Fruit fly (Drosophila melanogaster): ENCODE results near the gene CG4045.
A peak's percentile ranks its signal among the peaks of the same experiment; 100 is the strongest.

CG4045 gene

DNA sequence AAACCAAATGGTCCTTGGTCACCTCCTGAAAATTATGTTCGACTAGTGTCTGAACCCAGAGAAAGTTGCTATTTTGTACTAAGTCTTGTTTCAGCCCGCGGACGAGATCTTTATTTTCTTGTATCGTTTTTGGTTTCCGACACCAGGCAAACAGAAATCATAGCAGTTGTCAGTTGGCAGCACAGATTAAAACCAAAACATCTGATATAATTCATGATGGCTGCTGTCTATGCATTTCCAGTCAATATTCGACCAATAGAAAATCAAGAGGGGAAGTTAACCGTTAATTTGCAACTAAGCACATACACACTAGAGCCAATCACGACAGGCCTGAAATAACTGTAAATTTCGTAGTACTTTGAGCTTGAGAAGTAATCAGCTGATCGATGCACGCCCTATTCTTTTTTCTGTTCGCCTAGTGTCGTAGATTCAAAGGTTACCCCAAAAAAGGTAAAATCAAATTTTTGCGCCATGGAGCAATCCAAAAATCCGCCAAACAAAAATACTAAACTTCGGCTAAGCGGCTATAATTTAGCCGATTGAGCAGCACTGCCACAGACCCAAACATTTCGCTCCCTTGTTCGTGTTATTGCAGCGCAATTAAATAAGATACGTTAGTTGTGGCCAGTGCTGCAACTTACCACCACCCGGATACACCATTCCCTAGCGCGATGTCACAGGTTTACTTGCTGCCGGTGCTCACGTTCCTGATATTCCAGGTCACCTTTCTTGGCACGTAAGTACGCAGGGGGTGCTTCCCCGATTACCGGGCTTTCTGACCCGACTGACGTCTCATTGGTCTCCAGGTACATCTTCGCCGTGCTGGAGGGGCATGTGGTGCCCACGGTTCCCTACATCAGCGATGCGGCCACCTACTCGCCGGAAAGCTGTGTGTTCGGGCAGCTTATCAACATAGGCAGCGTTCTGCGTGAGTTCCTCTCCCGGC lies 985 bp upstream of the CG4045 start, which contains the start of gene CG4025 (continued):
- TF ChIP-seq crol (GFP tag; IDR thresholded peaks at IDR 0.05) (0 out of 2 replicates have a peak, but pooled peaks have one; percentile 19), fd64A (GFP tag; optimal IDR thresholded peaks at IDR 0.05) (no peak), CG12769 (tag; optimal IDR thresholded peaks at IDR 0.05) (no peak), Sry-β (GFP tag; optimal IDR thresholded peaks at IDR 0.05) (peak; percentile 90), HLH4C (GFP tag; IDR thresholded peaks at IDR 0.05; ENCODE audit: partially characterized antibody) (no peak), salm (tag; optimal IDR thresholded peaks at IDR 0.05) (no peak), CG8944 (GFP tag; optimal IDR thresholded peaks at IDR 0.05) (no peak), zen2 (GFP tag; IDR thresholded peaks at IDR 0.05; ENCODE audit: partially characterized antibody) (no peak), Hr39 (optimal IDR thresholded peaks at IDR 0.05) (no peak), danr (GFP tag; IDR thresholded peaks at IDR 0.05) (no peak), ab (GFP tag; optimal IDR thresholded peaks at IDR 0.05) (no peak), emc (GFP tag; optimal IDR thresholded peaks at IDR 0.05) (no peak), oc (tag; optimal IDR thresholded peaks at IDR 0.05) (no peak), CG9727 (GFP tag; optimal IDR thresholded peaks at IDR 0.05) (no peak), CG9932 (GFP tag; IDR thresholded peaks at IDR 0.05) (no peak), Med (GFP tag) (peak; percentile 17), CG1529 (GFP tag; optimal IDR thresholded peaks at IDR 0.05) (no peak), Hr78 (GFP tag; optimal IDR thresholded peaks at IDR 0.05) (no peak), ap (GFP tag; IDR thresholded peaks at IDR 0.05) (no peak), sd (tag; optimal IDR thresholded peaks at IDR 0.05) (no peak), CG34422 (GFP tag; IDR thresholded peaks at IDR 0.05) (no peak), CG3163 (GFP tag; optimal IDR thresholded peaks at IDR 0.05) (no peak), sqz (GFP tag; optimal IDR thresholded peaks at IDR 0.05) (no peak), Opbp (GFP tag; IDR thresholded peaks at IDR 0.05; ENCODE audit: partially characterized antibody) (no peak)

DNA sequence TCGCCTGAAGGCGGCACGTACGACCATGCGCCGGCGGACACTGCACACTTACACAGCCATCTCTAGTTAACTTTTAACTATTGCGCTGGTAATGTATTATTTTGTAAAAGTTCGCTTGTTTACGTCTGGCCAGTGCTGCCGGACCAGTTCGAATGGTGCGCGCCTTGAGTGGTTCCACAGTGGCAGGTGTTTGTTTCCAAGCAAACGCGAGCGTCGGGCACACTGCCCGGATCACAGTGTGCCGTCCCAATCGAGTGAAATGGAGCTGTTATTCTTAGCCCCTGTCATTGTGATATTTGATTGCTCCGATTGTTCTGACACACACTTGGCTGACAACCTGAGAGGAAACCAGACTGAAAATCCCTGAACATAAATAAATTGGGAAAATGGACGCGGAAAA lies 2.4 kb downstream of the CG4045 start, which contains the start of gene CG4199:
Gene CG4199, minus strand, starts transcription at position 159 of the 400 bp plus-strand sequence.
- 0 out of 4 replicates have a peak, but pooled peaks have one; percentile 29 for TF ChIP-seq chinmo (GFP tag; IDR thresholded peaks at IDR 0.05; ENCODE audit: partially characterized antibody)
- TF ChIP-seq pb (GFP tag; optimal IDR thresholded peaks at IDR 0.05), result no peak
- peak; percentile 64 for TF ChIP-seq CG3847 (GFP tag; IDR thresholded peaks at IDR 0.05)
- no peak for TF ChIP-seq CG9215 (GFP tag; IDR thresholded peaks at IDR 0.05)
- peak; percentile 37; the same call in 1 of the 2 replicates for TF ChIP-seq amos (GFP tag; IDR thresholded peaks at IDR 0.05; ENCODE audit: partially characterized antibody)
- TF ChIP-seq Sin3A (optimal IDR thresholded peaks at IDR 0.05), result peak; percentile 15
- peak; percentile 32 for TF ChIP-seq CG12769 (tag; optimal IDR thresholded peaks at IDR 0.05)
- peak; percentile 47; the same call in 1 of the 3 replicates for TF ChIP-seq CG34422 (GFP tag; IDR thresholded peaks at IDR 0.05)
- no peak for TF ChIP-seq CG15601 (tag; optimal IDR thresholded peaks at IDR 0.05)
- peak; percentile 53; the same call in 1 of the 2 replicates for TF ChIP-seq CG13287 (GFP tag; IDR thresholded peaks at IDR 0.05; ENCODE audit: partially characterized antibody)
- TF ChIP-seq Pdp1 (GFP tag; optimal IDR thresholded peaks at IDR 0.05), result peak in 1 of 2 experiments; percentile 35
- TF ChIP-seq CG6654 (GFP tag; optimal IDR thresholded peaks at IDR 0.05), result no peak
- TF ChIP-seq Myb (GFP tag; optimal IDR thresholded peaks at IDR 0.05), result peak; percentile 22
- TF ChIP-seq p53 (GFP tag; optimal IDR thresholded peaks at IDR 0.05), result no peak
- no peak for TF ChIP-seq al (GFP tag; IDR thresholded peaks at IDR 0.05)
- peak; percentile 67 for TF ChIP-seq HmgZ (tag; optimal IDR thresholded peaks at IDR 0.05)
- TF ChIP-seq trem (tag; optimal IDR thresholded peaks at IDR 0.05), result peak; percentile 41
- TF ChIP-seq wor (GFP tag; IDR thresholded peaks at IDR 0.05), result no peak
- TF ChIP-seq CG11504 (tag; optimal IDR thresholded peaks at IDR 0.05), result peak; percentile 25
- peak; percentile 3 for TF ChIP-seq dm (GFP tag; optimal IDR thresholded peaks at IDR 0.05)
- peak; percentile 20 for TF ChIP-seq da (GFP tag; optimal IDR thresholded peaks at IDR 0.05)
- 0 out of 3 replicates have a peak, but pooled peaks have one; percentile 22 for TF ChIP-seq Dbx (GFP tag; IDR thresholded peaks at IDR 0.05)
- TF ChIP-seq Fer1 (GFP tag; optimal IDR thresholded peaks at IDR 0.05), result peak; percentile 25
- peak; percentile 38; the same call in 1 of the 2 replicates for TF ChIP-seq CG9932 (GFP tag; IDR thresholded peaks at IDR 0.05)
- peak; percentile 90 for TF ChIP-seq kah (GFP tag; optimal IDR thresholded peaks at IDR 0.05)
- TF ChIP-seq CG3995 (GFP tag; optimal IDR thresholded peaks at IDR 0.05), result peak; percentile 90
- peak; percentile 34; the same call in 1 of the 2 replicates for TF ChIP-seq vvl (GFP tag; IDR thresholded peaks at IDR 0.05)

All from whole organism, embryonic.